Fruit fly (Drosophila melanogaster): Measurements from ENCODE around the gene Nbr.

Gene Nbr

dm6 chr2L:21142972-21143385 is 19.9 kb downstream of the Nbr start, which contains the start of gene pths:
TSS of gene pths (plus strand) at chr2L:21143229.
- peak; percentile 5 for TF ChIP-seq CG17806 (tag; optimal IDR thresholded peaks at IDR 0.05)
- TF ChIP-seq rn (GFP tag; IDR thresholded peaks at IDR 0.05), result no peak; the same call in 1 of the 2 replicates
- TF ChIP-seq CG8301 (tag; optimal IDR thresholded peaks at IDR 0.05), result no peak
- TF ChIP-seq Snoo (tag; optimal IDR thresholded peaks at IDR 0.05), result no peak
- TF ChIP-seq CG15710 (tag; optimal IDR thresholded peaks at IDR 0.05), result no peak
- no peak for TF ChIP-seq Ets98B (GFP tag; IDR thresholded peaks at IDR 0.05)
- TF ChIP-seq gl (tag; optimal IDR thresholded peaks at IDR 0.05), result no peak
- 0 out of 2 replicates have a peak, but pooled peaks have one; percentile 38 for TF ChIP-seq CG32121 (GFP tag; IDR thresholded peaks at IDR 0.05)
- no peak for TF ChIP-seq D1 (tag; optimal IDR thresholded peaks at IDR 0.05)
- no peak for TF ChIP-seq CG8159 (tag; optimal IDR thresholded peaks at IDR 0.05)
- peak; percentile 6 for TF ChIP-seq CG34367 (tag; optimal IDR thresholded peaks at IDR 0.05)
- no peak for TF ChIP-seq fd96Ca (GFP tag; IDR thresholded peaks at IDR 0.05)
- TF ChIP-seq CG10348 (GFP tag; IDR thresholded peaks at IDR 0.05), result no peak
- TF ChIP-seq CG9948 (tag; optimal IDR thresholded peaks at IDR 0.05), result no peak

dm6 chr2L:21142501-21142849 is 20.4 kb downstream of the Nbr start:
- no peak for TF ChIP-seq CG13204 (GFP tag; optimal IDR thresholded peaks at IDR 0.05)
- no peak for TF ChIP-seq CG32121 (GFP tag; IDR thresholded peaks at IDR 0.05)
- TF ChIP-seq rn (GFP tag; IDR thresholded peaks at IDR 0.05), result no peak
- TF ChIP-seq Pif1B (GFP tag; optimal IDR thresholded peaks at IDR 0.05), result no peak
- TF ChIP-seq CG8159 (tag; optimal IDR thresholded peaks at IDR 0.05), result no peak
- TF ChIP-seq CG14655 (GFP tag; optimal IDR thresholded peaks at IDR 0.05), result no peak

dm6 chr2L:21141714-21142500 is 21.0 kb downstream of the Nbr start, which contains the start of gene Dap160:
TSS of gene Dap160 (minus strand) at chr2L:21142347.
- TF ChIP-seq CG13204 (GFP tag; optimal IDR thresholded peaks at IDR 0.05) (no peak), EcR (GFP tag; optimal IDR thresholded peaks at IDR 0.05) (no peak), CG8159 (tag; optimal IDR thresholded peaks at IDR 0.05) (no peak), CG4496 (GFP tag; IDR thresholded peaks at IDR 0.05) (no peak), CG14655 (GFP tag; optimal IDR thresholded peaks at IDR 0.05) (no peak)

dm6 chr2L:21135764-21136163 is 27.1 kb downstream of the Nbr start:
- TF ChIP-seq CG4496 (GFP tag; IDR thresholded peaks at IDR 0.05) (no peak), CG8301 (tag; optimal IDR thresholded peaks at IDR 0.05) (no peak), Pif1A (GFP tag; optimal IDR thresholded peaks at IDR 0.05) (no peak), CG9948 (tag; optimal IDR thresholded peaks at IDR 0.05) (no peak), CG17806 (tag; optimal IDR thresholded peaks at IDR 0.05) (no peak), CG15710 (tag; optimal IDR thresholded peaks at IDR 0.05) (no peak), Snoo (tag; optimal IDR thresholded peaks at IDR 0.05) (no peak), CG32121 (GFP tag; IDR thresholded peaks at IDR 0.05) (no peak), CG12605 (GFP tag; IDR thresholded peaks at IDR 0.05) (no peak), CG14655 (GFP tag; optimal IDR thresholded peaks at IDR 0.05) (no peak), Pif1B (GFP tag; optimal IDR thresholded peaks at IDR 0.05) (no peak), fd96Ca (GFP tag; IDR thresholded peaks at IDR 0.05) (no peak), gl (tag; optimal IDR thresholded peaks at IDR 0.05) (no peak), D1 (tag; optimal IDR thresholded peaks at IDR 0.05) (no peak), rn (GFP tag; IDR thresholded peaks at IDR 0.05) (no peak), EcR (GFP tag; optimal IDR thresholded peaks at IDR 0.05) (no peak), CG13204 (GFP tag; optimal IDR thresholded peaks at IDR 0.05) (no peak), CG8159 (tag; optimal IDR thresholded peaks at IDR 0.05) (no peak), CG10348 (GFP tag; IDR thresholded peaks at IDR 0.05) (no peak), Ets98B (GFP tag; IDR thresholded peaks at IDR 0.05) (no peak)

dm6 chr2L:21115687-21116086 is 47.2 kb downstream of the Nbr start:
- TF ChIP-seq Ets98B (GFP tag; IDR thresholded peaks at IDR 0.05) (no peak), Pif1B (GFP tag; optimal IDR thresholded peaks at IDR 0.05) (no peak)

- TF ChIP-seq CG9948 (tag; optimal IDR thresholded peaks at IDR 0.05) (no peak), fd96Ca (GFP tag; IDR thresholded peaks at IDR 0.05) (no peak), gl (tag; optimal IDR thresholded peaks at IDR 0.05) (no peak), D1 (tag; optimal IDR thresholded peaks at IDR 0.05) (no peak), rn (GFP tag; IDR thresholded peaks at IDR 0.05) (no peak), CG13204 (GFP tag; optimal IDR thresholded peaks at IDR 0.05) (no peak), Ets98B (GFP tag; IDR thresholded peaks at IDR 0.05) (no peak), CG14655 (GFP tag; optimal IDR thresholded peaks at IDR 0.05) (no peak), CG15710 (tag; optimal IDR thresholded peaks at IDR 0.05) (no peak), CG10348 (GFP tag; IDR thresholded peaks at IDR 0.05) (no peak), Pif1A (GFP tag; optimal IDR thresholded peaks at IDR 0.05) (no peak), EcR (GFP tag; optimal IDR thresholded peaks at IDR 0.05) (no peak), CG8301 (tag; optimal IDR thresholded peaks at IDR 0.05) (no peak), CG12605 (GFP tag; IDR thresholded peaks at IDR 0.05) (no peak), CG34367 (tag; optimal IDR thresholded peaks at IDR 0.05) (no peak), Snoo (tag; optimal IDR thresholded peaks at IDR 0.05) (no peak), CG8159 (tag; optimal IDR thresholded peaks at IDR 0.05) (no peak), CG32121 (GFP tag; IDR thresholded peaks at IDR 0.05) (no peak), Pif1B (GFP tag; optimal IDR thresholded peaks at IDR 0.05) (no peak)
Measured at dm6 chr2L:21113546-21113945, 49.3 kb downstream of the Nbr start.

Data from whole organism, pupa.